Worm (Caenorhabditis elegans): Measurements from ENCODE around the gene appg-1.

- TF ChIP-seq egl-27 (tag; optimal IDR thresholded peaks at IDR 0.05), result no peak
- TF ChIP-seq nhr-77 (tag; optimal IDR thresholded peaks at IDR 0.05), result no peak
- no peak for TF ChIP-seq ceh-16 (tag; optimal IDR thresholded peaks at IDR 0.05)
- TF ChIP-seq elt-1 (tag; optimal IDR thresholded peaks at IDR 0.05), result no peak
- TF ChIP-seq blmp-1 (tag; optimal IDR thresholded peaks at IDR 0.05; ENCODE audit: insufficient read depth), result no peak
Observed at ce11 chrII:10373016-10373415, 47.2 kb downstream of the appg-1 start.

Data from whole organism, L2 larva.